Worm (Caenorhabditis elegans) whole organism, late embryonic: ENCODE data around the gene fbxa-1.

Experiments
- C38D4.7 ChIP-seq: fragments of 200-800 bp; sonication (Bioruptor generic); optimal IDR thresholded peaks from 2 replicates; lab custom pipeline; 2018; ENCODE audit warnings: mild to moderate bottlenecking, missing genetic modification characterization, moderate library complexity, missing compliant biosample characterization
- F13H6.1 ChIP-seq: sonication (generic microtip); optimal IDR thresholded peaks from 2 replicates; lab custom pipeline; 2016; ENCODE audit warnings: missing genetic modification characterization, missing compliant biosample characterization
- T23F11.4 ChIP-seq: fragments of 200-800 bp; sonication (Bioruptor generic); optimal IDR thresholded peaks from 2 replicates; lab custom pipeline; 2018; ENCODE audit warnings: mild to moderate bottlenecking, missing genetic modification characterization, missing compliant biosample characterization
- ahr-1 ChIP-seq: sonication (generic microtip); optimal IDR thresholded peaks from 2 replicates; lab custom pipeline; 2016; ENCODE audit warnings: missing genetic modification characterization, missing compliant biosample characterization
- ceh-18 ChIP-seq: sonication (generic microtip); optimal IDR thresholded peaks from 2 replicates; lab custom pipeline; 2016; ENCODE audit warnings: missing genetic modification characterization, missing compliant biosample characterization
- ceh-19 ChIP-seq: fragments of 200-800 bp; sonication (Bioruptor generic); optimal IDR thresholded peaks from 2 replicates; lab custom pipeline; 2018; ENCODE audit warnings: mild to moderate bottlenecking, missing genetic modification characterization, missing compliant biosample characterization
- ceh-2 ChIP-seq: sonication (generic microtip); optimal IDR thresholded peaks from 2 replicates; lab custom pipeline; 2016; ENCODE audit warnings: missing genotype, missing genetic modification characterization, missing compliant biosample characterization
- ceh-22 ChIP-seq: sonication (generic microtip); optimal IDR thresholded peaks from 2 replicates; lab custom pipeline; 2017; ENCODE audit warnings: missing biosample characterization, missing genetic modification characterization
- ceh-30 ChIP-seq: fragments of 150-350 bp; optimal IDR thresholded peaks from 2 replicates; lab custom pipeline; 2014; ENCODE audit warnings: missing biosample characterization, missing genetic modification characterization
- ceh-31 ChIP-seq: sonication (generic microtip); optimal IDR thresholded peaks from 2 replicates; lab custom pipeline; 2016; ENCODE audit warnings: missing genetic modification characterization, missing compliant biosample characterization
- ceh-34 ChIP-seq: sonication (generic microtip); optimal IDR thresholded peaks from 2 replicates; lab custom pipeline; 2016; ENCODE audit warnings: mild to moderate bottlenecking, missing genetic modification characterization, missing compliant biosample characterization
- ceh-48 ChIP-seq: sonication (generic microtip); optimal IDR thresholded peaks from 2 replicates; lab custom pipeline; 2016; ENCODE audit warnings: missing genetic modification characterization, inconsistent platforms, missing compliant biosample characterization
- ceh-6 ChIP-seq: fragments of 200-800 bp; sonication (Bioruptor generic); optimal IDR thresholded peaks from 2 replicates; lab custom pipeline; 2018; ENCODE audit warnings: mild to moderate bottlenecking, missing genetic modification characterization, missing compliant biosample characterization
- che-1 ChIP-seq: sonication (generic microtip); optimal IDR thresholded peaks from 2 replicates; lab custom pipeline; 2016; ENCODE audit warnings: mild to moderate bottlenecking, missing genetic modification characterization, missing compliant biosample characterization
- elt-2 ChIP-seq: sonication (generic microtip); optimal IDR thresholded peaks from 2 replicates; lab custom pipeline; 2016; ENCODE audit warnings: missing genetic modification reagents, missing genetic modification characterization, missing compliant biosample characterization
- elt-4 ChIP-seq: sonication (generic microtip); optimal IDR thresholded peaks from 2 replicates; lab custom pipeline; 2016; ENCODE audit warnings: missing genetic modification characterization, missing compliant biosample characterization
- eyg-1 ChIP-seq: sonication (generic microtip); optimal IDR thresholded peaks from 2 replicates; lab custom pipeline; 2016; ENCODE audit warnings: missing genotype, missing genetic modification characterization, missing compliant biosample characterization
- fax-1 ChIP-seq: sonication (generic microtip); optimal IDR thresholded peaks from 2 replicates; lab custom pipeline; 2016; ENCODE audit warnings: missing genotype, missing genetic modification characterization, missing compliant biosample characterization
- fkh-10 ChIP-seq: fragments of 150-350 bp; optimal IDR thresholded peaks from 2 replicates; lab custom pipeline; 2014; ENCODE audit warnings: missing biosample characterization, missing genetic modification reagents, missing genetic modification characterization
- gmeb-2 ChIP-seq: sonication (generic microtip); optimal IDR thresholded peaks from 2 replicates; lab custom pipeline; 2016; ENCODE audit warnings: missing genetic modification characterization, inconsistent platforms, missing compliant biosample characterization
- nfya-1 ChIP-seq: sonication (generic microtip); optimal IDR thresholded peaks from 2 replicates; lab custom pipeline; 2017; ENCODE audit warnings: missing genetic modification characterization, mild to moderate bottlenecking, missing compliant biosample characterization, antibody characterized with exemption, moderate library complexity
- pag-3 ChIP-seq: sonication (generic microtip); optimal IDR thresholded peaks from 2 replicates; lab custom pipeline; 2016; ENCODE audit warnings: missing compliant biosample characterization, missing genetic modification characterization, borderline replicate concordance
- pha-4 ChIP-seq: fragments of 150-350 bp; optimal IDR thresholded peaks from 2 replicates; lab custom pipeline; 2018; ENCODE audit warnings: missing biosample characterization, missing genetic modification reagents, missing genetic modification characterization
- pqm-1 ChIP-seq: sonication (generic microtip); optimal IDR thresholded peaks from 2 replicates; lab custom pipeline; 2016; ENCODE audit warnings: missing genetic modification characterization, missing compliant biosample characterization
- pros-1 ChIP-seq: fragments of 150-350 bp; optimal IDR thresholded peaks from 2 replicates; lab custom pipeline; 2014; ENCODE audit warnings: missing biosample characterization, missing genetic modification reagents, missing genetic modification characterization
- rnt-1 ChIP-seq: sonication (generic microtip); optimal IDR thresholded peaks from 2 replicates; lab custom pipeline; 2016; ENCODE audit warnings: missing genetic modification characterization, missing compliant biosample characterization
- sdc-2 ChIP-seq: sonication (generic microtip); optimal IDR thresholded peaks from 2 replicates; lab custom pipeline; 2016; ENCODE audit warnings: missing genotype, missing genetic modification characterization, missing compliant biosample characterization
- sox-2 ChIP-seq: fragments of 200-800 bp; sonication (Bioruptor generic); IDR thresholded peaks from 2 replicates; pipeline ENCODE4 v1.3.6; 2022; ENCODE audit warnings: missing genetic modification reagents, missing genetic modification characterization, missing compliant biosample characterization
- tbx-7 ChIP-seq: sonication (generic microtip); optimal IDR thresholded peaks from 2 replicates; lab custom pipeline; 2016; ENCODE audit warnings: missing genotype, missing genetic modification characterization, missing compliant biosample characterization
- unc-42 ChIP-seq: sonication (generic microtip); optimal IDR thresholded peaks from 2 replicates; lab custom pipeline; 2016; ENCODE audit warnings: missing genotype, missing genetic modification characterization, missing compliant biosample characterization

Gene fbxa-1

DNA sequence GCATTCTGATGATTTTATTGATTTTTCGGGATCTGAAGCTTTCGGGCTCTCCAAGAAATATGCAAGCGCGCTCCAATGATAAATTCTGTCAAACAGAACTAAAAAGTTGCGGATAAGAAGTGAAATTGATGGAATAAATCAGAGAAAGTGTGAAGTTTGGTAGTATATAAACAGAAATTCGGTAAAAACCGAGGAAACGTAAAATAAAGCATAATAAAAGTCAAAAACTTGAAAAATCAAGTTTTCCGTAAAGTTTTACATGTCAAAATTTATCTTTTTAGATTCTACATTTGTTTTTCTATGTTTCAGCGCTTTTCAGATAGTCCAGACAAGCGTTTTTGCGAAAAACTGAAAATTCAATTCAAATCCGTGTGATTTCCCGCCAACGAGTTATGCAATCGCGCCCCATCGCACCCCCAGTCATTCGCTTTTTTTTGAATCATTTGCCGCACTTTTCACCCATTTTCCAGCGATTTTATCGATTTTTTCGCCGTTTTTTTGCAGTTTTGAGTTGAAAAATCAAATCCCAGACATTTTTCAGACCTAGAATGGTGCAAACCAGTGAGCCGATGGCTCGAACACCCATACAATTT is 23.2 kb upstream of the fbxa-1 start, which contains the start of the genes Y54F10BM.13 and ppm-1.D:
TSS of gene Y54F10BM.13 (minus strand) at position 51 of the 593 bp plus-strand sequence.
TSS of gene ppm-1.D (plus strand) at position 540 of the 593 bp plus-strand sequence.
- no peak for TF ChIP-seq C38D4.7
- peak; percentile 26 for TF ChIP-seq ceh-48 (tag; lab: Kevin White, UChicago)
- no peak for TF ChIP-seq ceh-22 (tag; lab: Kevin White, UChicago)
- peak; percentile 28 for TF ChIP-seq elt-2
- TF ChIP-seq rnt-1 = peak; percentile 2
- TF ChIP-seq ceh-6 (GFP tag; lab: Kevin White, UChicago) = no peak
- TF ChIP-seq elt-4 = no peak
- no peak for TF ChIP-seq sox-2 (GFP tag; lab: Robert Waterston, UW)
- no peak for TF ChIP-seq ahr-1 (tag; lab: Kevin White, UChicago)
- TF ChIP-seq pqm-1 = no peak
- TF ChIP-seq ceh-31 (tag; lab: Kevin White, UChicago) = peak; percentile 27
- peak; percentile 18 for TF ChIP-seq nfya-1 (tag; lab: Kevin White, UChicago)

DNA sequence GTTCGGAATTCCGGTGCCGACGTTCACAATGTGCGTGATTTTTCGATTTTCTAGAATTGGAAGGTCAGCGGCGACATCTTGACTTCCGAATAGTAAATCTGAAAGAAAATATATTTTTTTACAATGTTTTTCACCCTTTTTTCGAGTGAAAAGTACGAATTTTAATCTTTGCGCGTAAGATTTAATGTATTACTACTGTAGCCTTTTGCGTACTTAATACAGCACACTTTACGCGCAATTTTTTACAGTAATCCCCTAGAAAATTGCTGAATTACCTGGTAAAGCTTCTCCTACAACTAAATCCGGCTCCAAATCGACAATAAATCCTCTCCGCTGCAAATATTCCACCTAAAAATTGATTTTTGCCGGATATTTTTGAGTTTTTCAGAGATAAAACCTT is 22.5 kb upstream of the fbxa-1 start:
- TF ChIP-seq pha-4 (tag; lab: Kevin White, UChicago) = no peak
- TF ChIP-seq ceh-31 (tag; lab: Kevin White, UChicago) = no peak
- TF ChIP-seq ceh-22 (tag; lab: Kevin White, UChicago) = no peak
- TF ChIP-seq nfya-1 (tag; lab: Kevin White, UChicago) = no peak
- TF ChIP-seq ceh-19 (GFP tag; lab: Kevin White, UChicago) = no peak
- no peak for TF ChIP-seq gmeb-2 (tag; lab: Kevin White, UChicago)
- TF ChIP-seq elt-2 = no peak
- TF ChIP-seq ceh-18 = no peak
- no peak for TF ChIP-seq fax-1 (tag; lab: Kevin White, UChicago)

DNA sequence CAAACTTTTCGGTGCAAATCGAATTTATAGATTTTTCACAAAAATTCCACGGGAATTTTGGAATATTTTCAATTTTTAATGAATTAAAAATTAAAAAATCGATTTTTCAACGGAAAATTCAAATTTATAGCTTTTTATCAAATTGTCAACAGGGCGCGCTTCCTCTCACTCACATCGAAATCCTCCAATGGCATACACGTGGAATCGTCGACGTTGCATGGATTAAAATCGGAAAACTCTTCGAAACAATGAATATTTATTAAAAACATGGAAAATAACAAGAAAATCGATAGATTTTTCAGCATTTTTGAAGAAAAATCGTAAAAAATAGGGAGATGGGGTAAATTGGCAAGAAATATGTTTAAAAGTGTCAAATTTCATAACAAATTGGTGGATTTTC is 21.4 kb upstream of the fbxa-1 start, which contains the start of gene Y54F10BM.12:
TSS of gene Y54F10BM.12 (minus strand) at position 344 of the 400 bp plus-strand sequence.
- TF ChIP-seq ceh-2 (tag; lab: Kevin White, UChicago) (no peak), che-1 (tag; lab: Kevin White, UChicago) (no peak), ceh-34 (tag; lab: Kevin White, UChicago) (peak; percentile 7), sdc-2 (tag; lab: Kevin White, UChicago) (no peak)

DNA sequence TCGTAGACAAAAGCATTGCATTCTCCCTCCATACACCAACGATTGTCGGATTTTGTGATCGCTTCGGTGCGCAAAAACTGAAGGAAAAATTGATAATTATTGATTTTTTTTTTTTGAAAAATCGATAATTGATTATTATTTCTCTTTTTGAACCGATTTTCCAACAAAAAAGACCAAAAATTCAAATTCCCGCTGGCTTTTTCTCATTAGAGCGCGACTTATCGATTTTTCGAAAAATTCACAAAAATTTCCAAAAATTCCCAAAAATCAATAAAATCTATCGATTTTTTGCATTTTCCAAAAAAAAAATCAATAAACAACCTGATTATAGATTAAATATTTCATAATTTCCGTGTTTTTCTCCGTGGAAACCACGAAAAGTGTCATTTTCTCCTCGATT is 20.7 kb upstream of the fbxa-1 start:
- TF ChIP-seq eyg-1 (tag; lab: Kevin White, UChicago) (no peak), ceh-31 (tag; lab: Kevin White, UChicago) (no peak), ceh-30 (tag; lab: Kevin White, UChicago) (no peak), ceh-48 (tag; lab: Kevin White, UChicago) (peak; percentile 60), F13H6.1 (tag; lab: Kevin White, UChicago) (no peak), elt-2 (no peak), unc-42 (tag; lab: Kevin White, UChicago) (no peak)

DNA sequence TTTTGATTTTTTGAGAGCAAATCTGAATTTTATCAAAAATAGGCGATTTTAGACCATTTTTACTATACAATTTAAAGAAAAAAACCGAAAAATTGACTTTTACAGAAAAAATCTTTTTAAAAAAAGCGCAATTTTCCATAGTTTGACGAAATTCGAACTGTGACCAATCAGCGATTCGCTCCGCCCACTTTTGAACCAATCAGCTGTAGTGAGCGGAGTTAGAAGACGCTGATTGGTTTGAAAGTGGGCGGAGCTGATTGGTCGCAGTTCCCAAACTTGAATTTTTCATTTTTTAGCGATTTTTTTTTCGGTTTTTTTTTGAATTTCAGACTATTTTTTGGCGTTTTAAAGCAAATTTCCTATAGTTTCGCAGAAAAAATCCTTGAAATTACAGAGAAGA is 16.8 kb upstream of the fbxa-1 start:
- TF ChIP-seq fkh-10 (GFP tag; lab: Kevin White, UChicago) = no peak
- TF ChIP-seq nfya-1 (tag; lab: Kevin White, UChicago) = peak; percentile 89
- TF ChIP-seq, all 69 proteins: peak for 1

DNA sequence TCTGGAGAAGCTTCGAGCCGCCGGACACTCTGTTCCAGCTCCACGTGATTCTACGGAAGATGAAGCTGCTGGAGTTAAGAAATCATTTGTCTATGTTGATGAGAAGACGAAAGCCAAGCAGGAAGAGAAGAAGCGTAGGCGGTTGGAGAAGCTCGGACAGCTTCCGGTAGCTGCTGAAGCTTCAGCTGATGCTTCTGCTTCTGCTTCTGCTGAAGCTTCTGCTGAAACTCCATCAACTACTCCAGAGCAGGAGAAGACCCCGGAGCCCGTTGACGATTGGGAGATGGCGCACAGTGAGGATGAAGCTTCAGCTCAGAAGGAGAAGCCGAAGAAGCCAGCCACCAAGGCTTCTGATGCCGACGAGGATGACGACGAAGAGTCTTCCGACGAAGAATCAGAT is 8.5 kb upstream of the fbxa-1 start:
- TF ChIP-seq pros-1 (tag; lab: Kevin White, UChicago) = no peak
- no peak for TF ChIP-seq tbx-7 (tag; lab: Kevin White, UChicago)
- TF ChIP-seq pag-3 (tag; lab: Kevin White, UChicago) = no peak
- no peak for TF ChIP-seq T23F11.4 (GFP tag; lab: Kevin White, UChicago)
